Fruit fly (Drosophila melanogaster) whole organism, embryonic: Measurements from ENCODE around the gene CG5758.

Source experiments
- Atf3 ChIP-seq: fragments of 200-800 bp; sonication (Bioruptor generic); optimal IDR thresholded peaks from 3 replicates; lab custom pipeline; 2016; ENCODE audit warnings: missing biosample characterization, missing genetic modification characterization
- CG10209 ChIP-seq: fragments of 200-800 bp; sonication (Bioruptor generic); optimal IDR thresholded peaks from 3 replicates; lab custom pipeline; 2017; ENCODE audit warnings: missing biosample characterization, mild to moderate bottlenecking, missing genetic modification characterization, missing genetic modification reagents
- CG1024 ChIP-seq: fragments of 200-800 bp; sonication (Bioruptor generic); IDR thresholded peaks from 2 replicates; pipeline ENCODE4 v1.3.6; 2022; ENCODE audit warnings: missing biosample characterization, missing genetic modification characterization
- CG10543 ChIP-seq: fragments of 200-800 bp; sonication (Bioruptor generic); optimal IDR thresholded peaks from 3 replicates; lab custom pipeline; 2017; ENCODE audit warnings: missing biosample characterization, mild to moderate bottlenecking, missing genetic modification characterization, moderate library complexity
- CG12391 ChIP-seq: fragments of 200-800 bp; sonication (Bioruptor generic); optimal IDR thresholded peaks from 3 replicates; lab custom pipeline; 2018; ENCODE audit warnings: missing biosample characterization, mild to moderate bottlenecking, missing genetic modification characterization, moderate library complexity
- CG15601 ChIP-seq: fragments of 200-800 bp; sonication (Bioruptor generic); optimal IDR thresholded peaks from 3 replicates; lab custom pipeline; 2019; ENCODE audit warnings: missing biosample characterization, mild to moderate bottlenecking, missing genetic modification characterization, moderate library complexity
- CG17186 ChIP-seq: fragments of 200-800 bp; sonication (Bioruptor generic); optimal IDR thresholded peaks from 3 replicates; lab custom pipeline; 2017; ENCODE audit warnings: missing biosample characterization, missing genetic modification reagents, missing genetic modification characterization
- CG18011 ChIP-seq: fragments of 200-800 bp; sonication (Bioruptor generic); optimal IDR thresholded peaks from 2 replicates; lab custom pipeline; 2017; ENCODE audit warnings: missing biosample characterization, missing genetic modification characterization, mild to moderate bottlenecking, moderate library complexity, missing genotype
- CG30020 ChIP-seq: fragments of 200-800 bp; optimal IDR thresholded peaks from 2 replicates; lab custom pipeline; 2019; ENCODE audit warnings: missing biosample characterization, mild to moderate bottlenecking, missing genetic modification characterization, moderate library complexity
- CG32767 ChIP-seq: fragments of 200-800 bp; sonication (Bioruptor generic); IDR thresholded peaks from 2 replicates; pipeline ENCODE4 v1.3.6; 2022; ENCODE audit warnings: missing biosample characterization, missing genetic modification characterization
- CG3281 ChIP-seq: fragments of 200-800 bp; sonication (Bioruptor generic); optimal IDR thresholded peaks from 3 replicates; lab custom pipeline; 2017; ENCODE audit warnings: missing biosample characterization, mild to moderate bottlenecking, missing genetic modification characterization
- CG3407 ChIP-seq: fragments of 200-800 bp; sonication (Bioruptor generic); optimal IDR thresholded peaks from 2 replicates; lab custom pipeline; 2018; ENCODE audit warnings: missing biosample characterization, mild to moderate bottlenecking, missing genetic modification characterization
- CG3847 ChIP-seq: fragments of 200-800 bp; sonication (Bioruptor generic); IDR thresholded peaks from 2 replicates; pipeline ENCODE4 v1.3.6; 2022; ENCODE audit warnings: missing biosample characterization, missing genetic modification characterization
- CG4360 ChIP-seq: fragments of 200-800 bp; sonication (Bioruptor generic); IDR thresholded peaks from 2 replicates; pipeline ENCODE4 v1.3.6; 2022; ENCODE audit warnings: missing biosample characterization, missing genetic modification characterization
- CG43689 ChIP-seq: fragments of 200-800 bp; sonication (Bioruptor generic); IDR thresholded peaks from 2 replicates; pipeline ENCODE4 v1.3.6; 2022; ENCODE audit warnings: missing biosample characterization, missing genetic modification characterization
- CG4424 ChIP-seq: fragments of 200-800 bp; sonication (Bioruptor generic); optimal IDR thresholded peaks from 3 replicates; lab custom pipeline; 2016; ENCODE audit warnings: missing biosample characterization, missing genetic modification characterization
- CG5245 ChIP-seq: fragments of 200-800 bp; sonication (Bioruptor generic); optimal IDR thresholded peaks from 3 replicates; lab custom pipeline; 2016; ENCODE audit warnings: missing biosample characterization, missing genetic modification characterization
- CG6654 ChIP-seq: fragments of 200-800 bp; sonication (Bioruptor generic); optimal IDR thresholded peaks from 2 replicates; lab custom pipeline; 2017; ENCODE audit warnings: missing biosample characterization, mild to moderate bottlenecking, missing genetic modification characterization
- CG6765 ChIP-seq: fragments of 200-800 bp; sonication (Bioruptor generic); optimal IDR thresholded peaks from 3 replicates; lab custom pipeline; 2017; ENCODE audit warnings: missing biosample characterization, mild to moderate bottlenecking, missing genetic modification characterization
- CG8388 ChIP-seq: fragments of 200-800 bp; sonication (Bioruptor generic); optimal IDR thresholded peaks from 2 replicates; lab custom pipeline; 2019; ENCODE audit warnings: missing biosample characterization, mild to moderate bottlenecking, missing genetic modification characterization, moderate library complexity
- E2f1 ChIP-seq: fragments of 200-800 bp; sonication (Bioruptor generic); IDR thresholded peaks from 2 replicates; pipeline ENCODE4 v1.3.6; 2022; ENCODE audit warnings: missing biosample characterization, missing genetic modification characterization
- GATAe ChIP-seq: fragments of 200-800 bp; sonication (Bioruptor generic); conservative IDR thresholded peaks from 2 replicates; pipeline ENCODE4 v1.3.6; 2022; ENCODE audit warnings: missing biosample characterization, missing genetic modification characterization
- Gug ChIP-seq: fragments of 200-800 bp; sonication (Bioruptor generic); IDR thresholded peaks from 4 replicates; pipeline ENCODE4 v1.3.6; 2022; ENCODE audit warnings: missing biosample characterization, missing genetic modification characterization
- HLHmδ ChIP-seq: fragments of 200-800 bp; sonication (Bioruptor generic); optimal IDR thresholded peaks from 2 replicates; lab custom pipeline; 2018; ENCODE audit warnings: missing biosample characterization, mild to moderate bottlenecking, missing genetic modification characterization, moderate library complexity
- Meics ChIP-seq: fragments of 200-800 bp; sonication (Bioruptor generic); optimal IDR thresholded peaks from 2 replicates; lab custom pipeline; 2017; ENCODE audit warnings: missing biosample characterization, mild to moderate bottlenecking, missing genetic modification characterization
- Mes4 ChIP-seq: fragments of 200-800 bp; sonication (Bioruptor generic); optimal IDR thresholded peaks from 2 replicates; lab custom pipeline; 2016; ENCODE audit warnings: missing biosample characterization, missing genetic modification characterization
- Myb ChIP-seq: fragments of 200-800 bp; sonication (Bioruptor generic); optimal IDR thresholded peaks from 2 replicates; lab custom pipeline; 2016; ENCODE audit warnings: missing biosample characterization, missing genetic modification characterization
- NC2α ChIP-seq: fragments of 200-800 bp; sonication (Bioruptor generic); optimal IDR thresholded peaks from 2 replicates; lab custom pipeline; 2016; ENCODE audit warnings: missing biosample characterization, missing genetic modification characterization
- NK7.1 ChIP-seq: fragments of 200-800 bp; sonication (Bioruptor generic); optimal IDR thresholded peaks from 3 replicates; lab custom pipeline; 2016; ENCODE audit warnings: missing biosample characterization, missing genetic modification characterization
- Nf-YB ChIP-seq: fragments of 200-800 bp; sonication (Bioruptor generic); optimal IDR thresholded peaks from 3 replicates; lab custom pipeline; 2019; ENCODE audit warnings: missing biosample characterization, mild to moderate bottlenecking, missing genetic modification characterization, moderate library complexity
- Oli ChIP-seq: fragments of 200-800 bp; sonication (Bioruptor generic); optimal IDR thresholded peaks from 2 replicates; lab custom pipeline; 2018; ENCODE audit warnings: missing biosample characterization, mild to moderate bottlenecking, missing genetic modification characterization, moderate library complexity
- Taf1 ChIP-seq: fragments of 200-800 bp; sonication (Bioruptor generic); IDR thresholded peaks from 2 replicates; pipeline ENCODE4 v1.3.6; 2022; ENCODE audit warnings: missing biosample characterization, missing genetic modification characterization
- abd-A ChIP-seq: fragments of 200-800 bp; sonication (Bioruptor generic); optimal IDR thresholded peaks from 3 replicates; lab custom pipeline; 2019; ENCODE audit warnings: missing biosample characterization, mild to moderate bottlenecking, missing genetic modification characterization, moderate library complexity
- ac ChIP-seq: fragments of 200-800 bp; sonication (Bioruptor generic); optimal IDR thresholded peaks from 3 replicates; lab custom pipeline; 2017; ENCODE audit warnings: missing biosample characterization, mild to moderate bottlenecking, missing genetic modification characterization
- corto ChIP-seq: fragments of 200-800 bp; sonication (Bioruptor generic); optimal IDR thresholded peaks from 2 replicates; lab custom pipeline; 2016; ENCODE audit warnings: missing biosample characterization, mild to moderate bottlenecking, missing genetic modification characterization, moderate library complexity
- dm ChIP-seq: fragments of 200-800 bp; sonication (Bioruptor generic); optimal IDR thresholded peaks from 3 replicates; lab custom pipeline; 2016; ENCODE audit warnings: missing biosample characterization, missing genetic modification characterization
- fd3F ChIP-seq: fragments of 200-800 bp; sonication (Bioruptor generic); optimal IDR thresholded peaks from 2 replicates; lab custom pipeline; 2018; ENCODE audit warnings: missing biosample characterization, mild to moderate bottlenecking, missing genetic modification characterization, moderate library complexity
- grn ChIP-seq: fragments of 200-800 bp; sonication (Bioruptor generic); optimal IDR thresholded peaks from 3 replicates; lab custom pipeline; 2017; ENCODE audit warnings: missing biosample characterization, missing genetic modification characterization
- ind ChIP-seq: fragments of 200-800 bp; sonication (Bioruptor generic); optimal IDR thresholded peaks from 3 replicates; lab custom pipeline; 2016; ENCODE audit warnings: missing biosample characterization, missing genetic modification characterization
- kah ChIP-seq: fragments of 200-800 bp; sonication (Bioruptor generic); optimal IDR thresholded peaks from 2 replicates; lab custom pipeline; 2018; ENCODE audit warnings: missing biosample characterization, mild to moderate bottlenecking, missing genetic modification characterization
- kay ChIP-seq: fragments of 200-800 bp; sonication (Bioruptor generic); optimal IDR thresholded peaks from 2 replicates; lab custom pipeline; 2016; ENCODE audit warnings: missing biosample characterization, missing genetic modification characterization
- odd ChIP-seq: fragments of 200-800 bp; sonication (Bioruptor generic); optimal IDR thresholded peaks from 2 replicates; lab custom pipeline; 2017; ENCODE audit warnings: missing biosample characterization, mild to moderate bottlenecking, missing genetic modification characterization
- org-1 ChIP-seq: fragments of 200-800 bp; sonication (Bioruptor generic); optimal IDR thresholded peaks from 2 replicates; lab custom pipeline; 2017; ENCODE audit warnings: missing biosample characterization, missing genetic modification characterization
- pan ChIP-seq, 4 experiments: fragments of >200 bp in 3 of 4; fragments of 200-800 bp in 1 of 4; sonication (Bioruptor generic) in 1 of 4; optimal IDR thresholded peaks in 3 of 4; IDR thresholded peaks in 1 of 4; 2 replicates each; pipeline versions ENCODE4 v1.3.6 to Lab custom; 2017 to 2022; ENCODE audit warnings: missing biosample characterization in 2 of 4, missing genetic modification characterization in 2 of 4, mixed read lengths in 1 of 4
- pros ChIP-seq: fragments of 200-800 bp; sonication (Bioruptor generic); optimal IDR thresholded peaks from 3 replicates; lab custom pipeline; 2019; ENCODE audit warnings: missing biosample characterization, mild to moderate bottlenecking, missing genetic modification characterization, moderate library complexity
- pum ChIP-seq: fragments of 200-800 bp; sonication (Bioruptor generic); optimal IDR thresholded peaks from 2 replicates; lab custom pipeline; 2016; ENCODE audit warnings: missing biosample characterization, missing genetic modification characterization
- stwl ChIP-seq: fragments of 200-800 bp; sonication (Bioruptor generic); optimal IDR thresholded peaks from 3 replicates; lab custom pipeline; 2018; ENCODE audit warnings: missing biosample characterization, mild to moderate bottlenecking, missing genetic modification characterization, moderate library complexity
- tio ChIP-seq: fragments of 200-800 bp; sonication (Bioruptor generic); optimal IDR thresholded peaks from 2 replicates; lab custom pipeline; 2017; ENCODE audit warnings: missing biosample characterization, missing genetic modification characterization, inconsistent platforms
- unc-4 ChIP-seq: fragments of 200-800 bp; sonication (Bioruptor generic); IDR thresholded peaks from 2 replicates; pipeline ENCODE4 v1.3.6; 2022; ENCODE audit warnings: missing biosample characterization, missing genetic modification characterization; ENCODE audit not compliant: partially characterized antibody
- zen2 ChIP-seq: fragments of 200-800 bp; sonication (Bioruptor generic); IDR thresholded peaks from 3 replicates; pipeline ENCODE4 v1.3.6; 2022; ENCODE audit warnings: missing biosample characterization, missing genetic modification characterization; ENCODE audit not compliant: partially characterized antibody

CG5758 gene

DNA sequence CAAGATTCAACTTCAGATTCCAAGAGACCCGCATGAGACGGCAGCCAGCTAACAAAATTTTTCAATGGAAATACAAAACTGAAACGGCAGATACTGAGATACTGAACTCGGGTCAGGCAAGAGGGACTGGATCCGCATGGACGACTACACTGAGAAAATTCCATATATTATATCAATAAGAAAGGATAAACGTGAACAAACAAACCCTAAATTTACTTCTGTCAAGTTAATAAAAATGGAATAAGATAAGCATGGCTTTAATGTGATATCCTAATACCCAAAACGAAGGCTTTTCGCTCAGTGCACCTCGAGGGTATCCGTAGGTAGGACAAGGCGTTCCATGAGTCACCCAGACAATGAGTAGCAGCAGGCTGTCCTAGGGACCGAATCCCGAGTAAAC, 25.5 kb downstream of the CG5758 start (continued):
- TF ChIP-seq ind (GFP tag; lab: Kevin White, UChicago) (peak; percentile 77), ac (peak; percentile 95), dm (peak; percentile 83), CG4424 (peak; percentile 91), CG10543 (GFP tag; lab: Kevin White, UChicago) (no peak), NK7.1 (peak; percentile 75), CG32767 (GFP tag; lab: Robert Waterston, UW) (peak; percentile 67), Mes4 (GFP tag; lab: Kevin White, UChicago) (peak; percentile 76), E2f1 (GFP tag; lab: Robert Waterston, UW) (peak; percentile 82), CG15601 (tag; lab: Kevin White, UChicago) (peak; percentile 67), kay (peak; percentile 92), CG12391 (tag; lab: Kevin White, UChicago) (peak; percentile 91), CG6654 (peak; percentile 57), Taf1 (GFP tag; lab: Robert Waterston, UW) (peak; percentile 75), CG10209 (GFP tag; lab: Kevin White, UChicago) (peak; percentile 87), Meics (GFP tag; lab: Kevin White, UChicago) (peak; percentile 64), CG3847 (GFP tag; lab: Robert Waterston, UW) (peak; percentile 42; the same call in 1 of the 2 replicates), Atf3 (GFP tag; lab: Kevin White, UChicago) (peak; percentile 71), org-1 (peak; percentile 83), pum (GFP tag; lab: Kevin White, UChicago) (peak; percentile 86), GATAe (GFP tag; lab: Robert Waterston, UW) (no peak), CG30020 (tag; lab: Kevin White, UChicago) (peak; percentile 58), stwl (tag; lab: Kevin White, UChicago) (peak; percentile 71), odd (GFP tag; lab: Kevin White, UChicago) (peak; percentile 65), zen2 (GFP tag; lab: Robert Waterston, UW) (no peak), tio (GFP tag; lab: Kevin White, UChicago) (peak; percentile 86), kah (GFP tag; lab: Kevin White, UChicago) (peak; percentile 43), CG1024 (GFP tag; lab: Robert Waterston, UW) (peak; percentile 74; the same call in 1 of the 2 replicates), grn (GFP tag; lab: Kevin White, UChicago) (peak; percentile 53), CG43689 (no peak), NC2α (GFP tag; lab: Kevin White, UChicago) (peak; percentile 84), Gug (GFP tag; lab: Robert Waterston, UW) (peak; percentile 77), HLHmδ (no peak), Nf-YB (GFP tag; lab: Kevin White, UChicago) (peak; percentile 65), abd-A (no peak), CG3281 (peak; percentile 65), Oli (peak; percentile 80), CG6765 (GFP tag; lab: Kevin White, UChicago) (peak; percentile 30), CG18011 (peak; percentile 43), corto (peak; percentile 90), CG17186 (GFP tag; lab: Kevin White, UChicago) (peak; percentile 30), pros (GFP tag; lab: Kevin White, UChicago) (peak; percentile 75), fd3F (peak; percentile 34), CG4360 (GFP tag; lab: Robert Waterston, UW) (peak; percentile 62; the same call in 1 of the 2 replicates), CG3407 (GFP tag; lab: Kevin White, UChicago) (peak; percentile 71), pan (optimal IDR thresholded peaks at IDR 0.05; lab: Kevin White, UChicago) (no peak), pan (GFP tag; optimal IDR thresholded peaks at IDR 0.05 in 1 of 2, IDR thresholded peaks at IDR 0.05 in 1 of 2) (peak in 1 of 2 experiments; percentile 79), unc-4 (no peak), Myb (GFP tag; lab: Kevin White, UChicago) (peak; percentile 61), CG8388 (GFP tag; lab: Kevin White, UChicago) (peak; percentile 88), CG5245 (GFP tag; lab: Kevin White, UChicago) (peak; percentile 89)
